Worm (Caenorhabditis elegans): ENCODE data around the gene K10G4.10.

DNA sequence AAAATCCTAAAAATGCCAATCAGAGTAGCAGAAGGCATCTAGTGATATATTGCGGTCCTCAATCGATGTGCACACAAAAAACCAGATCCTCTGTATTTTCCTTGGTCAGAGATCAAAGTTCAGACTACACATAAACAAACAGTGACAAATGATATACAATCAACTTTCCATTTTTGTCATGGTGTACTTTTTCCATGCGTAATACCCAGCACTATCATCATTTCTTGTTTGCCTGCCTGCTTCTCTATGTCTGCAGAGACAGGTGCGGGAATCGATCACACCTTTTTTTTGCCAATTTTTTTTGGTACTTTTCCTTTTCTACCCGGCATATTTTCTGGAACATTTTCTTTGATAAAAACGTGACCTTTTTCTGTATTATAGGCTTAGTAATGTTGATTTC, 15.1 kb upstream of the K10G4.10 start:
- no peak for TF ChIP-seq ama-1 (optimal IDR thresholded peaks at IDR 0.05)
- no peak for TF ChIP-seq lsy-2 (tag; optimal IDR thresholded peaks at IDR 0.05)
- TF ChIP-seq zip-2 (tag; optimal IDR thresholded peaks at IDR 0.05): no peak
